Worm (Caenorhabditis elegans): ENCODE results near the gene cbp-2.
A peak's percentile ranks its signal among the peaks of the same experiment; 100 is the strongest.

ce11 chrIII:9956665-9957401 is 33.9 kb downstream of the cbp-2 start, which contains the start of gene alx-1:
- TF ChIP-seq ztf-11 (tag; optimal IDR thresholded peaks at IDR 0.05) (no peak), skn-1 (tag; optimal IDR thresholded peaks at IDR 0.05) (no peak), zag-1 (tag; optimal IDR thresholded peaks at IDR 0.05) (no peak), snpc-4 (tag; optimal IDR thresholded peaks at IDR 0.05) (peak; percentile 3), tbx-2 (tag; optimal IDR thresholded peaks at IDR 0.05) (no peak), ceh-9 (tag; optimal IDR thresholded peaks at IDR 0.05) (no peak), pha-4 (tag; optimal IDR thresholded peaks at IDR 0.05) (peak; percentile 39), R02D3.7 (tag; optimal IDR thresholded peaks at IDR 0.05) (no peak), nhr-12 (tag; optimal IDR thresholded peaks at IDR 0.05) (no peak), nhr-76 (tag; optimal IDR thresholded peaks at IDR 0.05) (no peak), egl-27 (tag; optimal IDR thresholded peaks at IDR 0.05) (no peak)

Measured in whole organism, L3 larva.